Worm (Caenorhabditis elegans) whole organism, early embryonic: ENCODE results near the gene lnkn-1.

Experiments used
- F13C5.2 ChIP-seq: sonication (generic microtip); optimal IDR thresholded peaks from 2 replicates; lab custom pipeline; 2017; ENCODE audit warnings: mild to moderate bottlenecking, missing genetic modification characterization, inconsistent platforms, missing compliant biosample characterization
- aly-1 ChIP-seq: sonication (generic microtip); optimal IDR thresholded peaks from 2 replicates; lab custom pipeline; 2016; ENCODE audit warnings: missing genetic modification characterization, missing compliant biosample characterization
- ama-1 ChIP-seq: fragments of 150-350 bp; optimal IDR thresholded peaks from 2 replicates; lab custom pipeline; 2014
- ceh-13 ChIP-seq: fragments of 200-800 bp; sonication (Bioruptor generic); optimal IDR thresholded peaks from 2 replicates; lab custom pipeline; 2018; ENCODE audit warnings: mild to moderate bottlenecking, missing genetic modification characterization, missing compliant biosample characterization
- ceh-36 ChIP-seq: sonication (generic microtip); optimal IDR thresholded peaks from 2 replicates; lab custom pipeline; 2016; ENCODE audit warnings: missing genetic modification characterization, inconsistent platforms, missing compliant biosample characterization
- flt-1 ChIP-seq: fragments of 200-800 bp; sonication (Bioruptor generic); IDR thresholded peaks from 2 replicates; pipeline ENCODE4 v1.3.6; 2022; ENCODE audit warnings: missing genetic modification characterization, missing compliant biosample characterization
- hmbx-1 ChIP-seq: sonication (generic microtip); optimal IDR thresholded peaks from 2 replicates; lab custom pipeline; 2016; ENCODE audit warnings: mild to moderate bottlenecking, missing genetic modification characterization, missing compliant biosample characterization
- hnd-1 ChIP-seq: sonication (generic microtip); optimal IDR thresholded peaks from 2 replicates; lab custom pipeline; 2016; ENCODE audit warnings: missing genetic modification characterization, missing compliant biosample characterization
- pes-1 ChIP-seq: fragments of 200-800 bp; sonication (Bioruptor generic); IDR thresholded peaks from 2 replicates; pipeline ENCODE4 v1.3.6; 2022; ENCODE audit warnings: missing genetic modification reagents, missing genetic modification characterization, missing compliant biosample characterization
- scrt-1 ChIP-seq: fragments of 200-800 bp; sonication (Bioruptor generic); IDR thresholded peaks from 2 replicates; pipeline ENCODE4 v1.3.6; 2022; ENCODE audit warnings: missing genetic modification characterization, missing compliant biosample characterization
- tbx-11 ChIP-seq: fragments of 200-800 bp; sonication (Bioruptor generic); IDR thresholded peaks from 2 replicates; pipeline ENCODE4 v1.3.6; 2022; ENCODE audit warnings: missing genetic modification characterization, missing compliant biosample characterization
- tbx-37 ChIP-seq: fragments of 200-800 bp; sonication (Bioruptor generic); conservative IDR thresholded peaks from 2 replicates; pipeline ENCODE4 v1.3.6; 2022; ENCODE audit warnings: missing genetic modification reagents, missing genetic modification characterization, missing compliant biosample characterization
- tra-4 ChIP-seq: sonication (generic microtip); optimal IDR thresholded peaks from 2 replicates; lab custom pipeline; 2017; ENCODE audit warnings: missing genetic modification characterization, missing compliant biosample characterization

DNA sequence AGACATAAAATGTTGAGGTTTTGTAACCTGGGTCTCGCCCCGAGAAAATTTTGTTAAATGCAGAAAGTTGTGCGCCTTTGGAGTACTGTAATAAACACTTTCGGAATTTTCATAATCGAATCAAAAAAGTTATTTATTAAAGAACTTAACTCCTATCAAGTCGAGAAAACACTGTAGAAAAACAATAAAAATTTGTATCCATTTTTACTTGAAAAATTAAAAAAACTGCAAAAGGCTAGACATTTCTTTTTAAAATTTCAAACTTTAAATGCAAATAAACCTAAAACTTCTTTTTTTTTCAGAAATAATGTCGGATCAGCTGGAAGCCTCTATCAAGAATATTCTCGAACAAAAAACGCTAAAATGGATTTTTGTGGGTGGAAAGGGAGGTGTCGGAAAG, 4.8 kb downstream of the lnkn-1 start, which contains the start of gene asna-1:
- TF ChIP-seq ama-1 (lab: Kevin White, UChicago) (no peak), flt-1 (GFP tag; lab: Robert Waterston, UW) (no peak), hnd-1 (tag; lab: Kevin White, UChicago) (no peak), tbx-37 (GFP tag; lab: Robert Waterston, UW) (no peak), F13C5.2 (tag; lab: Kevin White, UChicago) (no peak), pes-1 (GFP tag; lab: Robert Waterston, UW) (no peak; the same call in 1 of the 2 replicates), ceh-13 (no peak), aly-1 (tag; lab: Kevin White, UChicago) (no peak), tra-4 (no peak), scrt-1 (GFP tag; lab: Robert Waterston, UW) (no peak), tbx-11 (GFP tag; lab: Robert Waterston, UW) (no peak), hmbx-1 (tag; lab: Kevin White, UChicago) (no peak), ceh-36 (tag; lab: Kevin White, UChicago) (no peak)
